Fruit fly (Drosophila melanogaster) whole organism, pupa: ENCODE measurements around the gene Rpt5.

Experiments used
- CG10348 ChIP-seq: fragments of 200-800 bp; sonication (Bioruptor generic); IDR thresholded peaks from 2 replicates; pipeline ENCODE4 v1.3.6; 2022; ENCODE audit warnings: missing biosample characterization, missing genetic modification characterization
- CG12605 ChIP-seq: fragments of 200-800 bp; sonication (Bioruptor generic); IDR thresholded peaks from 2 replicates; pipeline ENCODE4 v1.3.6; 2022; ENCODE audit warnings: missing biosample characterization, missing genetic modification characterization
- CG13204 ChIP-seq: fragments of 200-800 bp; sonication (Bioruptor generic); optimal IDR thresholded peaks from 2 replicates; lab custom pipeline; 2018; ENCODE audit warnings: missing biosample characterization, mild to moderate bottlenecking, missing genetic modification characterization, moderate library complexity
- CG14655 ChIP-seq: fragments of 200-800 bp; sonication (Bioruptor generic); optimal IDR thresholded peaks from 3 replicates; lab custom pipeline; 2017; ENCODE audit warnings: mild to moderate bottlenecking, missing biosample characterization, missing genetic modification reagents, missing genetic modification characterization
- CG15710 ChIP-seq: fragments of 200-800 bp; sonication (Bioruptor generic); optimal IDR thresholded peaks from 2 replicates; lab custom pipeline; 2018; ENCODE audit warnings: missing biosample characterization, mild to moderate bottlenecking, missing genetic modification characterization, moderate library complexity
- CG17806 ChIP-seq: fragments of 200-800 bp; sonication (Bioruptor generic); optimal IDR thresholded peaks from 2 replicates; lab custom pipeline; 2018; ENCODE audit warnings: missing biosample characterization, mild to moderate bottlenecking, missing genetic modification characterization, moderate library complexity
- CG32121 ChIP-seq: fragments of 200-800 bp; sonication (Bioruptor generic); IDR thresholded peaks from 2 replicates; pipeline ENCODE4 v1.3.6; 2022; ENCODE audit warnings: missing biosample characterization, missing genetic modification characterization
- CG34367 ChIP-seq: fragments of 200-800 bp; sonication (Bioruptor generic); optimal IDR thresholded peaks from 2 replicates; lab custom pipeline; 2018; ENCODE audit warnings: missing biosample characterization, mild to moderate bottlenecking, missing genetic modification characterization
- CG4496 ChIP-seq: fragments of 200-800 bp; sonication (Bioruptor generic); IDR thresholded peaks from 3 replicates; pipeline ENCODE4 v1.3.6; 2022; ENCODE audit warnings: missing biosample characterization, missing genetic modification characterization
- CG8159 ChIP-seq: fragments of 200-800 bp; sonication (Bioruptor generic); optimal IDR thresholded peaks from 3 replicates; lab custom pipeline; 2018; ENCODE audit warnings: missing biosample characterization, mild to moderate bottlenecking, missing genetic modification characterization, moderate library complexity
- CG8301 ChIP-seq: fragments of 200-800 bp; sonication (Bioruptor generic); optimal IDR thresholded peaks from 2 replicates; lab custom pipeline; 2018; ENCODE audit warnings: missing biosample characterization, mild to moderate bottlenecking, missing genetic modification characterization
- CG9948 ChIP-seq: fragments of 200-800 bp; sonication (Bioruptor generic); optimal IDR thresholded peaks from 2 replicates; lab custom pipeline; 2018; ENCODE audit warnings: missing biosample characterization, mild to moderate bottlenecking, missing genetic modification characterization, moderate library complexity
- D1 ChIP-seq: fragments of 200-800 bp; sonication (Bioruptor generic); optimal IDR thresholded peaks from 2 replicates; lab custom pipeline; 2018; ENCODE audit warnings: missing biosample characterization, mild to moderate bottlenecking, missing genetic modification characterization, moderate library complexity
- EcR ChIP-seq: fragments of 200-800 bp; sonication (Bioruptor generic); optimal IDR thresholded peaks from 3 replicates; lab custom pipeline; 2019; ENCODE audit warnings: missing biosample characterization, missing genetic modification characterization, mild to moderate bottlenecking, moderate library complexity, missing genetic modification reagents
- Pif1B ChIP-seq: fragments of 200-800 bp; sonication (Bioruptor generic); optimal IDR thresholded peaks from 3 replicates; lab custom pipeline; 2016; ENCODE audit warnings: missing biosample characterization, missing genetic modification characterization
- Snoo ChIP-seq: fragments of 200-800 bp; sonication (Bioruptor generic); optimal IDR thresholded peaks from 3 replicates; lab custom pipeline; 2017; ENCODE audit warnings: missing biosample characterization, mild to moderate bottlenecking, missing genetic modification characterization, inconsistent platforms
- fd96Ca ChIP-seq: fragments of 200-800 bp; sonication (Bioruptor generic); IDR thresholded peaks from 3 replicates; pipeline ENCODE4 v1.3.6; 2022; ENCODE audit warnings: missing biosample characterization, missing genetic modification characterization
- gl ChIP-seq: fragments of 200-800 bp; sonication (Bioruptor generic); optimal IDR thresholded peaks from 2 replicates; lab custom pipeline; 2018; ENCODE audit warnings: missing biosample characterization, mild to moderate bottlenecking, missing genetic modification characterization
- rn ChIP-seq: fragments of 200-800 bp; sonication (Bioruptor generic); IDR thresholded peaks from 2 replicates; pipeline ENCODE4 v1.3.6; 2022; ENCODE audit warnings: missing biosample characterization, missing genetic modification characterization

Gene Rpt5

DNA sequence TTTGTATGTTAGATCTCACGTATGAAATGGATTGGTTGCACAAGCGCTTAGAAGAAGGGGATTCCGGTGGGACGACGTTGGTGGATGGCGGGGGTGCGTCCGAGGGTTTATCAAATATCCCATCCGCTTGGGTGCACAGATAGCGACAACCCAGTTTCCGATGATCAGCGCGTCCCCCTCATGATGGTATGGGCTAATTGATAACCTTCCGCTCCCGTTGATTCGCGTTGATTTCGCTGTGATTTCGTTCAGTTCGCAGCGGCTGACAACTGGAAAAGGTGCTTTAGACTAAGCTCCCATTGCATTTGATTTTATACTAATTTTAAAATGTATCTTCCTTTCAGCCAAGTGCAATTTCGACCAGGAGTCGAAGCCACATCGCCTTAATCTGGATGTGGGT lies 36.9 kb downstream of the Rpt5 start:
- TF ChIP-seq EcR (GFP tag; lab: Kevin White, UChicago) (no peak), CG8301 (tag; lab: Kevin White, UChicago) (no peak), CG10348 (GFP tag; lab: Robert Waterston, UW) (no peak), CG15710 (tag; lab: Kevin White, UChicago) (no peak), Pif1B (GFP tag; lab: Kevin White, UChicago) (no peak), rn (GFP tag; lab: Robert Waterston, UW) (no peak), CG17806 (tag; lab: Kevin White, UChicago) (no peak), Snoo (tag; lab: Kevin White, UChicago) (no peak), CG4496 (GFP tag; lab: Robert Waterston, UW) (no peak), CG14655 (GFP tag; lab: Kevin White, UChicago) (no peak), CG13204 (no peak)
- TF ChIP-seq, all 21 proteins: peak for 0

DNA sequence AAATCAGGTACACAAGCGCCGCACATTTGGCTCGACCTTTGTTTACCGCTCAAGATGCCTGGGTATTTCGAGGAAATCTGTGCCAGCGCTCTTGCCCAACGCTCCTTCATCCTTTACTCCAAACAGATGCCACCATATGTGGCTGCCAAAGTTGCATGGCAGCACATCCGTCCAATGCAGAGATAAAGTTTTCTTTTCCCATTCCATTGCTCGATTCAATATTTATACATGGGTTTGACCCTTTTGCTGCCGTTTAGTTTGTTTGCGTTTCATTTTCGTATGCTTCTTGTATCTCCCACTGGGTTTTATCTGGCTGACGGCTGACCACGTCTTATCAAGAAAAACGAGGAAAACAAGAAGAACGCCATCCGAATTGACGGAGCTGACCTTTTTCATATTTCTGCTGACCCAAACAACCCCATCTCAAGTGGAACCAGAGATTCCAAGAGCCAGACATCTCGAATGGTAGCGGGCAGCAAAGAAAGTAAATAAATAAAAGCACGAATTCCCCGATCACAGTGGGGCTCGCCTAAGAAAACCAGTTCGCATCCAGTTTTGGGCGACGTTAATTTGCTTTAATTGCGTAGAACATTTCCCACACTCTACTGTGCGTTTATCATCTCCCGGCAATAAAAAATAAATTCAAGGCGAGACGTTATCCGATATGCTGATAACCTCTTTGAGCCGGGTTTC lies 38.0 kb downstream of the Rpt5 start:
- TF ChIP-seq CG17806 (tag; lab: Kevin White, UChicago) (no peak), EcR (GFP tag; lab: Kevin White, UChicago) (no peak), fd96Ca (no peak), CG10348 (GFP tag; lab: Robert Waterston, UW) (no peak), CG13204 (no peak), Snoo (tag; lab: Kevin White, UChicago) (no peak), CG12605 (GFP tag; lab: Robert Waterston, UW) (no peak)

- TF ChIP-seq CG15710 (tag; lab: Kevin White, UChicago) (peak; percentile 62), CG13204 (no peak), CG17806 (tag; lab: Kevin White, UChicago) (peak; percentile 72), CG12605 (GFP tag; lab: Robert Waterston, UW) (peak; percentile 43; the same call in 1 of the 2 replicates), rn (GFP tag; lab: Robert Waterston, UW) (no peak), CG4496 (GFP tag; lab: Robert Waterston, UW) (peak; percentile 40; the same call in 1 of the 3 replicates), D1 (no peak), fd96Ca (no peak), CG8159 (tag; lab: Kevin White, UChicago) (no peak), CG34367 (tag; lab: Kevin White, UChicago) (no peak), EcR (GFP tag; lab: Kevin White, UChicago) (no peak), CG9948 (tag; lab: Kevin White, UChicago) (peak; percentile 51), CG32121 (GFP tag; lab: Robert Waterston, UW) (peak; percentile 51; the same call in 1 of the 2 replicates), CG14655 (GFP tag; lab: Kevin White, UChicago) (no peak)
Observed at dm6 chr3R:23791491-23791890, 38.8 kb downstream of the Rpt5 start.

- TF ChIP-seq CG8301 (tag; lab: Kevin White, UChicago) (no peak), CG12605 (GFP tag; lab: Robert Waterston, UW) (no peak; the same call in 1 of the 2 replicates), CG13204 (no peak), EcR (GFP tag; lab: Kevin White, UChicago) (no peak), rn (GFP tag; lab: Robert Waterston, UW) (no peak), CG17806 (tag; lab: Kevin White, UChicago) (no peak), Pif1B (GFP tag; lab: Kevin White, UChicago) (no peak), CG10348 (GFP tag; lab: Robert Waterston, UW) (no peak), gl (tag; lab: Kevin White, UChicago) (no peak), fd96Ca (no peak), D1 (no peak), CG15710 (tag; lab: Kevin White, UChicago) (no peak), CG34367 (tag; lab: Kevin White, UChicago) (peak; percentile 42), CG4496 (GFP tag; lab: Robert Waterston, UW) (peak; percentile 54; the same call in 2 of the 3 replicates), CG8159 (tag; lab: Kevin White, UChicago) (no peak)
- TF ChIP-seq, all 21 proteins: peak for 2
Observed at dm6 chr3R:23803668-23804067, 51.0 kb downstream of the Rpt5 start, which contains the start of gene CG34355. CG34355 (plus strand) TSS chr3R:23803859.
